Fruit fly (Drosophila melanogaster) S2 (cell line): ENCODE data around the gene CG17124.

Experiments
- CG8478 ChIP-seq: fragments of >200 bp; optimal IDR thresholded peaks from 2 replicates; lab custom pipeline; 2018
- CTCF ChIP-seq, 2 experiments: fragments of >200 bp; optimal IDR thresholded peaks; 2 replicates each; lab custom pipeline; 2018

The CG17124 gene

dm6 chr2L:10728751-10729150 lies 27.4 kb downstream of the CG17124 start, which contains the start of gene CG6443:
CG6443 (plus strand) TSS chr2L:10728978.
- TF ChIP-seq CG8478 (lab: Kevin White, UChicago) (no peak), CTCF (optimal IDR thresholded peaks at IDR 0.05; lab: Kevin White, UChicago) (no peak)

dm6 chr2L:10723903-10724302 lies 32.2 kb downstream of the CG17124 start, which contains the start of gene CG6431:
CG6431 (plus strand) TSS chr2L:10724203.
- TF ChIP-seq CTCF (optimal IDR thresholded peaks at IDR 0.05; lab: Kevin White, UChicago) = no peak
- TF ChIP-seq CG8478 (lab: Kevin White, UChicago) = no peak

- no peak for TF ChIP-seq CG8478 (lab: Kevin White, UChicago)
- no peak for TF ChIP-seq CTCF (optimal IDR thresholded peaks at IDR 0.05; lab: Kevin White, UChicago)
Measured at dm6 chr2L:10721535-10721934, 34.6 kb downstream of the CG17124 start.

- no peak for TF ChIP-seq CG8478 (lab: Kevin White, UChicago)
Measured at dm6 chr2L:10711221-10711620, 44.9 kb downstream of the CG17124 start.

- TF ChIP-seq CTCF (optimal IDR thresholded peaks at IDR 0.05; lab: Kevin White, UChicago) (no peak), CG8478 (lab: Kevin White, UChicago) (no peak)
Measured at dm6 chr2L:10709353-10709752, 46.8 kb downstream of the CG17124 start, which contains the start of gene Lip2. Lip2 (minus strand) TSS chr2L:10709453.

- no peak for TF ChIP-seq CTCF (optimal IDR thresholded peaks at IDR 0.05; lab: Kevin White, UChicago)
- no peak for TF ChIP-seq CG8478 (lab: Kevin White, UChicago)
Measured at dm6 chr2L:10708089-10708488, 48.0 kb downstream of the CG17124 start.

dm6 chr2L:10706267-10706666 lies 49.9 kb downstream of the CG17124 start:
- TF ChIP-seq CG8478 (lab: Kevin White, UChicago) (no peak), CTCF (optimal IDR thresholded peaks at IDR 0.05; lab: Kevin White, UChicago) (no peak)

- TF ChIP-seq CTCF (optimal IDR thresholded peaks at IDR 0.05; lab: Kevin White, UChicago) = no peak
- TF ChIP-seq CG8478 (lab: Kevin White, UChicago) = no peak
Measured at dm6 chr2L:10704425-10704824, 51.7 kb downstream of the CG17124 start.

- TF ChIP-seq CTCF (optimal IDR thresholded peaks at IDR 0.05; lab: Kevin White, UChicago) (no peak), CG8478 (lab: Kevin White, UChicago) (no peak)
Measured at dm6 chr2L:10703281-10703680, 52.8 kb downstream of the CG17124 start, which contains the start of gene CG6415. CG6415 (plus strand) TSS chr2L:10703621.

dm6 chr2L:10701499-10702062 lies 54.5 kb downstream of the CG17124 start, which contains the start of gene Lip1:
Lip1 (minus strand) TSS chr2L:10701544.
- no peak for TF ChIP-seq CTCF (optimal IDR thresholded peaks at IDR 0.05; lab: Kevin White, UChicago)
- TF ChIP-seq CG8478 (lab: Kevin White, UChicago) = no peak

dm6 chr2L:10697992-10698391 lies 58.1 kb downstream of the CG17124 start, which contains the start of gene CG7300:
CG7300 (minus strand) TSS chr2L:10698043.
- TF ChIP-seq CG8478 (lab: Kevin White, UChicago) (no peak), CTCF (optimal IDR thresholded peaks at IDR 0.05; lab: Kevin White, UChicago) (no peak)
